Fruit fly (Drosophila melanogaster): ENCODE measurements around the gene CG33159.

dm6 chr3L:3247130-3248065 lies 43.1 kb upstream of the CG33159 start, which contains the start of gene CG43389:
- TF ChIP-seq Sin3A (optimal IDR thresholded peaks at IDR 0.05) = no peak
- TF ChIP-seq Myc (optimal IDR thresholded peaks at IDR 0.05) = no peak
- TF ChIP-seq ttk (optimal IDR thresholded peaks at IDR 0.05) = no peak
